Worm (Caenorhabditis elegans) whole organism, L4 larva: ENCODE data around the gene T11F9.14.
"Not testable (repeated sequence)": the region's sequence is repeated elsewhere in the genome, so short reads cannot be mapped to it uniquely, and the experiment has no call there.

ENCODE experiments used
- F26F4.8 ChIP-seq: fragments of 200-800 bp; sonication (Bioruptor generic); conservative IDR thresholded peaks from 2 replicates; pipeline ENCODE4 v1.3.6; 2022; ENCODE audit warnings: missing genetic modification characterization, missing compliant biosample characterization
- T20F7.1 ChIP-seq: fragments of 200-800 bp; sonication (Bioruptor generic); optimal IDR thresholded peaks from 2 replicates; lab custom pipeline; 2018; ENCODE audit warnings: mild to moderate bottlenecking, missing genetic modification characterization, missing compliant biosample characterization
- T26A8.4 ChIP-seq: fragments of 200-800 bp; sonication (Bioruptor generic); IDR thresholded peaks from 2 replicates; pipeline ENCODE4 v1.3.6; 2022; ENCODE audit warnings: missing genetic modification characterization, missing compliant biosample characterization
- Y5F2A.4 ChIP-seq: fragments of 200-800 bp; sonication (Bioruptor generic); optimal IDR thresholded peaks from 2 replicates; lab custom pipeline; 2018; ENCODE audit warnings: mild to moderate bottlenecking, missing genetic modification characterization, missing compliant biosample characterization
- ZK546.5 ChIP-seq, 2 experiments: sonication (generic microtip); optimal IDR thresholded peaks; 2 replicates each; lab custom pipeline; 2017; ENCODE audit warnings: missing biosample characterization in 2 of 2, missing genetic modification characterization in 2 of 2
- ceh-20 ChIP-seq: fragments of 200-800 bp; sonication (Bioruptor generic); IDR thresholded peaks from 2 replicates; pipeline ENCODE4 v1.3.6; 2022; ENCODE audit warnings: missing genetic modification reagents, missing genetic modification characterization, missing compliant biosample characterization
- ceh-82 ChIP-seq: sonication (generic microtip); optimal IDR thresholded peaks from 2 replicates; lab custom pipeline; 2017; ENCODE audit warnings: missing biosample characterization, missing genetic modification characterization
- ces-1 ChIP-seq: fragments of 150-350 bp; sonication (generic microtip); optimal IDR thresholded peaks from 4 replicates; lab custom pipeline; 2014; ENCODE audit warnings: missing biosample characterization, missing genetic modification reagents, missing genetic modification characterization
- cey-2 ChIP-seq: sonication (generic microtip); optimal IDR thresholded peaks from 3 replicates; lab custom pipeline; 2017; ENCODE audit warnings: missing genetic modification characterization, mild to moderate bottlenecking, missing compliant biosample characterization, antibody characterized with exemption, borderline replicate concordance; ENCODE audit not compliant: insufficient read depth
- dmd-6 ChIP-seq: fragments of 200-800 bp; sonication (Bioruptor generic); IDR thresholded peaks from 2 replicates; pipeline ENCODE4 v1.3.6; 2022; ENCODE audit warnings: missing genetic modification reagents, missing genetic modification characterization, missing compliant biosample characterization
- dmd-8 ChIP-seq: fragments of 200-800 bp; sonication (Bioruptor generic); IDR thresholded peaks from 2 replicates; pipeline ENCODE4 v1.3.6; 2022; ENCODE audit warnings: missing genetic modification characterization, missing compliant biosample characterization
- hif-1 ChIP-seq, 2 experiments: sonication (generic microtip); optimal IDR thresholded peaks; 2 replicates each; lab custom pipeline; 2016 to 2017; ENCODE audit warnings: missing compliant biosample characterization in 2 of 2, missing genetic modification characterization in 2 of 2, missing genetic modification reagents in 2 of 2, missing genotype in 2 of 2, mild to moderate bottlenecking in 1 of 2
- hlh-30 ChIP-seq: sonication (generic microtip); optimal IDR thresholded peaks from 2 replicates; lab custom pipeline; 2017; ENCODE audit warnings: antibody characterized with exemption, mild to moderate bottlenecking, missing genetic modification characterization, missing compliant biosample characterization; ENCODE audit not compliant: insufficient read depth
- hmg-1.1 ChIP-seq: fragments of 200-800 bp; sonication (Bioruptor generic); IDR thresholded peaks from 2 replicates; pipeline ENCODE4 v1.3.6; 2022; ENCODE audit warnings: missing genetic modification reagents, missing genetic modification characterization, missing compliant biosample characterization
- lin-1 ChIP-seq: fragments of 200-800 bp; sonication (Bioruptor generic); IDR thresholded peaks from 2 replicates; pipeline ENCODE4 v1.3.6; 2022; ENCODE audit warnings: missing genetic modification reagents, missing genetic modification characterization, missing compliant biosample characterization
- lin-13 ChIP-seq: fragments of 150-350 bp; optimal IDR thresholded peaks from 2 replicates; lab custom pipeline; 2014; ENCODE audit warnings: missing biosample characterization, missing genetic modification reagents, missing genetic modification characterization
- lsy-2 ChIP-seq, 2 experiments: fragments of 150-350 bp in 1 of 2; sonication (generic microtip) in 1 of 2; optimal IDR thresholded peaks; 2 replicates each; lab custom pipeline; 2014 to 2017; ENCODE audit warnings: missing biosample characterization in 2 of 2, missing genetic modification characterization in 2 of 2
- madf-5 ChIP-seq, 2 experiments: fragments of 200-800 bp; sonication (Bioruptor generic); IDR thresholded peaks; 2 replicates each; pipeline ENCODE4 v1.3.6; 2022; ENCODE audit warnings: missing compliant biosample characterization in 2 of 2, missing genetic modification characterization in 2 of 2
- mdt-29 ChIP-seq: fragments of 200-800 bp; sonication (Bioruptor generic); IDR thresholded peaks from 2 replicates; pipeline ENCODE4 v1.3.6; 2022; ENCODE audit warnings: missing genetic modification reagents, missing genetic modification characterization, missing compliant biosample characterization
- mep-1 ChIP-seq: fragments of 150-350 bp; sonication (generic microtip); optimal IDR thresholded peaks from 3 replicates; lab custom pipeline; 2014; ENCODE audit warnings: missing biosample characterization, missing genetic modification characterization
- mxl-2 ChIP-seq: fragments of 200-800 bp; sonication (Bioruptor generic); conservative IDR thresholded peaks from 2 replicates; pipeline ENCODE4 v1.3.6; 2022; ENCODE audit warnings: missing genetic modification reagents, missing genetic modification characterization, missing compliant biosample characterization
- nhr-111 ChIP-seq: fragments of 200-800 bp; sonication (Bioruptor generic); optimal IDR thresholded peaks from 2 replicates; lab custom pipeline; 2018; ENCODE audit warnings: mild to moderate bottlenecking, missing genetic modification characterization, missing compliant biosample characterization
- nhr-28 ChIP-seq: fragments of 150-350 bp; optimal IDR thresholded peaks from 2 replicates; lab custom pipeline; 2014; ENCODE audit warnings: missing biosample characterization, missing genetic modification characterization
- nhr-76 ChIP-seq: fragments of 150-350 bp; optimal IDR thresholded peaks from 2 replicates; lab custom pipeline; 2014; ENCODE audit warnings: missing biosample characterization, missing genetic modification characterization
- nhr-77 ChIP-seq: fragments of 150-350 bp; optimal IDR thresholded peaks from 2 replicates; lab custom pipeline; 2014; ENCODE audit warnings: missing biosample characterization, missing genetic modification characterization
- php-3 ChIP-seq: fragments of 200-800 bp; sonication (Bioruptor generic); IDR thresholded peaks from 2 replicates; pipeline ENCODE4 v1.3.6; 2022; ENCODE audit warnings: missing genetic modification reagents, missing genetic modification characterization, missing compliant biosample characterization
- pqm-1 ChIP-seq: sonication (generic microtip); optimal IDR thresholded peaks from 2 replicates; lab custom pipeline; 2017; ENCODE audit warnings: missing biosample characterization, missing genetic modification characterization
- sdz-12 ChIP-seq: fragments of 200-800 bp; sonication (Bioruptor generic); optimal IDR thresholded peaks from 2 replicates; lab custom pipeline; 2018; ENCODE audit warnings: mild to moderate bottlenecking, missing genetic modification characterization, missing compliant biosample characterization
- set-16 ChIP-seq: fragments of 200-800 bp; sonication (Bioruptor generic); IDR thresholded peaks from 2 replicates; pipeline ENCODE4 v1.3.6; 2022; ENCODE audit warnings: missing genetic modification reagents, missing genetic modification characterization, missing compliant biosample characterization
- skn-1 ChIP-seq: fragments of 150-350 bp; optimal IDR thresholded peaks from 2 replicates; lab custom pipeline; 2014; ENCODE audit warnings: missing biosample characterization, missing genetic modification characterization
- snpc-1.2 ChIP-seq: fragments of 200-800 bp; sonication (Bioruptor generic); IDR thresholded peaks from 2 replicates; pipeline ENCODE4 v1.3.6; 2022; ENCODE audit warnings: missing genetic modification reagents, missing genetic modification characterization, missing compliant biosample characterization
- tag-97 ChIP-seq: fragments of 200-800 bp; sonication (Bioruptor generic); IDR thresholded peaks from 2 replicates; pipeline ENCODE4 v1.3.6; 2022; ENCODE audit warnings: missing genetic modification characterization, missing compliant biosample characterization
- tra-1 ChIP-seq: fragments of 200-800 bp; sonication (Bioruptor generic); IDR thresholded peaks from 2 replicates; pipeline ENCODE4 v1.3.6; 2022; ENCODE audit warnings: missing genetic modification reagents, missing genetic modification characterization, missing compliant biosample characterization
- unc-62 ChIP-seq, 3 experiments: fragments of 150-350 bp in 1 of 3; sonication (generic microtip); optimal IDR thresholded peaks in 2 of 3; peaks in 1 of 3; 1 replicate in 1 of 3; 2 replicates in 2 of 3; lab custom pipeline; 2014 to 2017; ENCODE audit warnings: missing biosample characterization in 3 of 3, missing genetic modification characterization in 3 of 3, missing genetic modification reagents in 3 of 3, missing genotype in 1 of 3
- zip-2 ChIP-seq: fragments of 150-350 bp; optimal IDR thresholded peaks from 2 replicates; lab custom pipeline; 2014; ENCODE audit warnings: missing biosample characterization, missing genetic modification characterization

The T11F9.14 gene

DNA sequence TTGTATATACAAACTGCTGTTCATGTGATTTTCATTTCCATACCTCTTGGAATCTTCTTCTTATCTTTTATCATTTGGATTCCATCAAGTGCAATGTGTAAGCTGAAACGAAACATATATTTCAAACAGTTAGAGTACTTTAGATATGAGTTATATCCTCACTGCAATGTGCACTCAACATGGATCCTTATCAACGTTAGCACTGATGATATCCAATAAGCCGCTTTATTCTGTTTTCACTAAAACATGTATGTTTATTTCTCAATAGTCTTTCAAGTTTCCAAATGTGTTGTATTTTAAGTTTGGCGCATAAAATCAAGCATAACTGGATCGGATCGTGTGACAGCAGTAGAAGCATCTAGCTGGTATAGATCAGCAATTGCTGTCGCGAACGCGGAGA is 6.0 kb upstream of the T11F9.14 start, which contains the start of gene T11F9.10:
TSS of gene T11F9.10 (plus strand) at position 301 of the 400 bp plus-strand sequence.
- TF ChIP-seq cey-2 (tag; lab: Kevin White, UChicago) (no peak), tra-1 (GFP tag; lab: Robert Waterston, UW) (no peak), T26A8.4 (GFP tag; lab: Robert Waterston, UW) (no peak), ZK546.5 (tag; optimal IDR thresholded peaks at IDR 0.05; lab: Kevin White, UChicago) (no peak), unc-62 (GFP tag; optimal IDR thresholded peaks at IDR 0.05 in 1 of 2; lab: Kevin White, UChicago) (no peak), unc-62 (tag; optimal IDR thresholded peaks at IDR 0.05; lab: Kevin White, UChicago) (no peak), zip-2 (tag; lab: Kevin White, UChicago) (no peak), T20F7.1 (GFP tag; lab: Kevin White, UChicago) (no peak), tag-97 (GFP tag; lab: Robert Waterston, UW) (no peak), lin-1 (no peak), dmd-6 (GFP tag; lab: Robert Waterston, UW) (no peak), ceh-20 (GFP tag; lab: Robert Waterston, UW) (no peak), F26F4.8 (GFP tag; lab: Robert Waterston, UW) (no peak), lin-13 (GFP tag; lab: Kevin White, UChicago) (no peak), sdz-12 (no peak), mdt-29 (GFP tag; lab: Robert Waterston, UW) (no peak)

DNA sequence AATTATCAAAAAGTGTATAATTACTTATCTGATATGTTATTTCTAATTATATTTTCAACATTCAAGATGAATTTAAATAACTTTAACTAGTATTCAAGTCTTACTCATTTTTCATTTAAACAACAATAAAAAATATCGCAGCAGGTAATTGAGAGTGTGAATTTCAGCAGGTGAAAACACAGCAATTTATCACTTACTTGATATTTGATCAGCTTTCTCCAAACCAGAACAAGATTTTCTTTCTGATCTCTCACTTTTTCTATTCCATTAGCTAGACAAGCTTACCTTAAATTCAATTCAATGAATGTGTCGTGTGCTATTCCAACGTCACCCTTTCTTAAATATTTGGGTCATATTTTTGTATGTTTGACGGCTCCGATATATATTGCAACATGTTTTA is 4.9 kb upstream of the T11F9.14 start, which contains the start of gene srh-1:
TSS of gene srh-1 (plus strand) at position 301 of the 400 bp plus-strand sequence.
- TF ChIP-seq pqm-1 (no peak), nhr-76 (tag; lab: Kevin White, UChicago) (no peak), skn-1 (tag; lab: Kevin White, UChicago) (no peak), sdz-12 (no peak), lsy-2 (tag; optimal IDR thresholded peaks at IDR 0.05; lab: Kevin White, UChicago) (no peak), ces-1 (GFP tag; lab: Kevin White, UChicago) (no peak), nhr-28 (no peak), dmd-8 (no peak), nhr-77 (tag; lab: Kevin White, UChicago) (no peak), hlh-30 (tag; lab: Kevin White, UChicago) (no peak), unc-62 (GFP tag; optimal IDR thresholded peaks at IDR 0.05 in 1 of 2; lab: Kevin White, UChicago) (no peak), unc-62 (tag; optimal IDR thresholded peaks at IDR 0.05; lab: Kevin White, UChicago) (no peak), mep-1 (no peak), snpc-1.2 (GFP tag; lab: Robert Waterston, UW) (no peak), nhr-111 (no peak), Y5F2A.4 (GFP tag; lab: Kevin White, UChicago) (no peak), hmg-1.1 (GFP tag; lab: Robert Waterston, UW) (no peak), ceh-82 (tag; lab: Kevin White, UChicago) (no peak), hif-1 (tag; optimal IDR thresholded peaks at IDR 0.05; lab: Kevin White, UChicago) (no peak), php-3 (GFP tag; lab: Robert Waterston, UW) (no peak)

DNA sequence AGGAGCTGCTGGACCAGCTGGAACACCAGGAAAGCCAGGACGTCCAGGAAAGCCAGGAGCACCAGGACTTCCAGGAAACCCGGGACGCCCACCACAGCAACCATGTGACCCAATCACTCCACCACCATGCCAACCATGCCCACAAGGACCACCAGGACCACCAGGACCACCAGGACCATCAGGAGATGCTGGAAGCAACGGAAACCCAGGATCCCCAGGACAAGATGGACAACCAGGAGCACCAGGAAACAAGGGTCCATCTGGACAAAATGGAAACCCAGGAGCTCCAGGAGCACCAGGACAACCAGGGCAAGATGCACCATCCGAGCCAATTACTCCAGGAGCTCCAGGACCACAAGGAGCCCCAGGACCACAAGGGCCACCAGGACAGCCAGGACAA is 3.8 kb upstream of the T11F9.14 start:
- TF ChIP-seq madf-5 (GFP tag; IDR thresholded peaks at IDR 0.05; lab: Robert Waterston, UW) (no peak), set-16 (peak; percentile 87)

DNA sequence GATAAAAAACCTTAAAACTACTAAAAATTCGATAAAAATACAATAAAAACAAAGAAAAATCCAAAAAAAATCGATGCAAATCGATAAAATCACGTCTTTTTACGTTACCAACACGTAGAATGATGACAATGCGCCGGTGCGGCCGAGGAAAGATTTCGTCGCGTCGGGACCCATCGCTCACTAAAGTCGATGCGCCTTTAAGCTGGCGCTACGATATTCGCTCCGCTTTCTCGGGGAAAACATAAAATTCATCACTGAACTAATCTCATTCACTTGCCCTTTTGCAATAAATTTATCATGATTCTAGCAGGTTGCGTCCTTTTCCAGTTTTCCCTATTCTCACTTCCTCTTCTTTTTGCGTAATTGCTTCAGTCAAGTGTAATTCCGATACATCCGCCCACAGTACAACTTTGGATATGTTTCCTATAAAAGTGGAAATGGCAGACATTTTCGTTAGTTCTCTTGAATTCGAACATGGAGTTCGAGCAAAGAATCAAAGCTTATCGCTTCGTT is 3.0 kb upstream of the T11F9.14 start, which contains the start of gene col-157:
TSS of gene col-157 (plus strand) at position 463 of the 513 bp plus-strand sequence.
- TF ChIP-seq ceh-82 (tag; lab: Kevin White, UChicago); snpc-1.2 (GFP tag; lab: Robert Waterston, UW); mxl-2: not testable (repeated sequence)
